Worm (Caenorhabditis elegans) whole organism, young adult: ENCODE results near the gene his-6.

Source experiments
- F10E7.11 ChIP-seq: sonication (generic microtip); optimal IDR thresholded peaks from 2 replicates; lab custom pipeline; 2017; ENCODE audit warnings: mild to moderate bottlenecking, missing genetic modification characterization, moderate library complexity, missing compliant biosample characterization
- F49E8.2 ChIP-seq: sonication (generic microtip); optimal IDR thresholded peaks from 3 replicates; lab custom pipeline; 2017; ENCODE audit warnings: missing genetic modification characterization, mild to moderate bottlenecking, missing compliant biosample characterization, antibody characterized with exemption, moderate library complexity; ENCODE audit not compliant: insufficient read depth
- F52B5.7 ChIP-seq: sonication (generic microtip); optimal IDR thresholded peaks from 2 replicates; lab custom pipeline; 2016; ENCODE audit warnings: mild to moderate bottlenecking, missing genetic modification characterization, missing compliant biosample characterization
- F57C9.4 ChIP-seq: sonication (generic microtip); optimal IDR thresholded peaks from 2 replicates; lab custom pipeline; 2017; ENCODE audit warnings: mild to moderate bottlenecking, missing genetic modification characterization, missing compliant biosample characterization
- K11D2.4 ChIP-seq: fragments of 200-800 bp; sonication (Bioruptor generic); IDR thresholded peaks from 2 replicates; pipeline ENCODE4 v1.3.6; 2022; ENCODE audit warnings: missing genetic modification reagents, missing genetic modification characterization, missing compliant biosample characterization
- K12H6.12 ChIP-seq: fragments of 200-800 bp; sonication (Bioruptor generic); optimal IDR thresholded peaks from 2 replicates; lab custom pipeline; 2018; ENCODE audit warnings: mild to moderate bottlenecking, missing genetic modification characterization, missing compliant biosample characterization
- T07F8.4 ChIP-seq: sonication (generic microtip); optimal IDR thresholded peaks from 2 replicates; lab custom pipeline; 2016; ENCODE audit warnings: mild to moderate bottlenecking, missing genetic modification characterization, moderate library complexity, missing compliant biosample characterization
- ZK185.1 ChIP-seq: sonication (generic microtip); optimal IDR thresholded peaks from 2 replicates; lab custom pipeline; 2016; ENCODE audit warnings: mild to moderate bottlenecking, missing genetic modification characterization, missing compliant biosample characterization; ENCODE audit not compliant: poor library complexity, severe bottlenecking
- ama-1 ChIP-seq, 3 experiments: fragments of 150-350 bp in 1 of 3; sonication (generic microtip) in 2 of 3; optimal IDR thresholded peaks; 2 replicates each; lab custom pipeline; 2014 to 2018; ENCODE audit warnings: missing biosample characterization in 2 of 3, missing genetic modification characterization in 2 of 3, missing genetic modification reagents in 2 of 3
- atf-7 ChIP-seq: sonication (generic microtip); optimal IDR thresholded peaks from 2 replicates; lab custom pipeline; 2017; ENCODE audit warnings: mild to moderate bottlenecking, missing genetic modification characterization, missing compliant biosample characterization
- cebp-1 ChIP-seq, 2 experiments: fragments of 200-800 bp in 1 of 2; sonication (Bioruptor generic) in 1 of 2; sonication (generic microtip) in 1 of 2; IDR thresholded peaks in 1 of 2; optimal IDR thresholded peaks in 1 of 2; 2 replicates each; pipeline versions ENCODE4 v1.3.6 to Lab custom; 2017 to 2022; ENCODE audit warnings: missing compliant biosample characterization in 2 of 2, missing genetic modification characterization in 2 of 2, mild to moderate bottlenecking in 1 of 2, missing genetic modification reagents in 1 of 2, moderate library complexity in 1 of 2
- ceh-58 ChIP-seq: fragments of 200-800 bp; sonication (Bioruptor generic); IDR thresholded peaks from 2 replicates; pipeline ENCODE4 v1.3.6; 2022; ENCODE audit warnings: missing genetic modification characterization, missing compliant biosample characterization
- die-1 ChIP-seq: sonication (generic microtip); optimal IDR thresholded peaks from 2 replicates; lab custom pipeline; 2016; ENCODE audit warnings: missing genotype, mild to moderate bottlenecking, missing genetic modification characterization, missing compliant biosample characterization
- dox-1 ChIP-seq: fragments of 200-800 bp; sonication (Bioruptor generic); IDR thresholded peaks from 2 replicates; pipeline ENCODE4 v1.3.6; 2022; ENCODE audit warnings: missing genetic modification reagents, missing genetic modification characterization, missing compliant biosample characterization
- dpff-1 ChIP-seq: sonication (generic microtip); optimal IDR thresholded peaks from 2 replicates; lab custom pipeline; 2017; ENCODE audit warnings: mild to moderate bottlenecking, missing genetic modification characterization, missing compliant biosample characterization
- ekl-4 ChIP-seq: fragments of 200-800 bp; sonication (Bioruptor generic); IDR thresholded peaks from 2 replicates; pipeline ENCODE4 v1.3.6; 2022; ENCODE audit warnings: missing genetic modification reagents, missing genetic modification characterization, missing compliant biosample characterization
- ets-4 ChIP-seq: fragments of 200-800 bp; sonication (Bioruptor generic); optimal IDR thresholded peaks from 2 replicates; lab custom pipeline; 2018; ENCODE audit warnings: mild to moderate bottlenecking, missing genetic modification characterization, missing compliant biosample characterization
- gei-17 ChIP-seq: fragments of 200-800 bp; sonication (Bioruptor generic); optimal IDR thresholded peaks from 2 replicates; lab custom pipeline; 2018; ENCODE audit warnings: mild to moderate bottlenecking, missing genetic modification characterization, missing compliant biosample characterization
- hlh-12 ChIP-seq: sonication (generic microtip); optimal IDR thresholded peaks from 2 replicates; lab custom pipeline; 2016; ENCODE audit warnings: missing genetic modification characterization, missing compliant biosample characterization
- hmg-1.2 ChIP-seq: fragments of 200-800 bp; sonication (Bioruptor generic); IDR thresholded peaks from 2 replicates; pipeline ENCODE4 v1.3.6; 2022; ENCODE audit warnings: missing genetic modification reagents, missing genetic modification characterization, missing compliant biosample characterization
- hrde-1 ChIP-seq: sonication (generic microtip); optimal IDR thresholded peaks from 2 replicates; lab custom pipeline; 2016; ENCODE audit warnings: missing genetic modification characterization, mild to moderate bottlenecking, missing compliant biosample characterization, moderate library complexity, missing genotype, missing genetic modification reagents, borderline replicate concordance
- hsf-1 ChIP-seq: fragments of 200-800 bp; sonication (Bioruptor generic); IDR thresholded peaks from 2 replicates; pipeline ENCODE4 v1.3.6; 2022; ENCODE audit warnings: missing genetic modification reagents, missing genetic modification characterization, missing compliant biosample characterization
- let-526 ChIP-seq: fragments of 200-800 bp; sonication (Bioruptor generic); IDR thresholded peaks from 2 replicates; pipeline ENCODE4 v1.3.6; 2022; ENCODE audit warnings: missing genetic modification reagents, missing genetic modification characterization, missing compliant biosample characterization
- lin-26 ChIP-seq: fragments of 200-800 bp; sonication (Bioruptor generic); IDR thresholded peaks from 2 replicates; pipeline ENCODE4 v1.3.6; 2022; ENCODE audit warnings: missing genetic modification reagents, missing genetic modification characterization, missing compliant biosample characterization
- lsl-1 ChIP-seq: fragments of 200-800 bp; sonication (Bioruptor generic); optimal IDR thresholded peaks from 2 replicates; lab custom pipeline; 2018; ENCODE audit warnings: mild to moderate bottlenecking, missing genetic modification characterization, moderate library complexity, missing compliant biosample characterization
- lsy-27 ChIP-seq: sonication (generic microtip); optimal IDR thresholded peaks from 2 replicates; lab custom pipeline; 2017; ENCODE audit warnings: missing genetic modification characterization, mild to moderate bottlenecking, missing compliant biosample characterization, antibody characterized with exemption, missing genotype, borderline replicate concordance; ENCODE audit not compliant: insufficient read depth
- madf-6 ChIP-seq: fragments of 200-800 bp; sonication (Bioruptor generic); IDR thresholded peaks from 2 replicates; pipeline ENCODE4 v1.3.6; 2022; ENCODE audit warnings: missing genetic modification reagents, missing genetic modification characterization, missing compliant biosample characterization
- mcd-1 ChIP-seq: fragments of 200-800 bp; sonication (Bioruptor generic); IDR thresholded peaks from 2 replicates; pipeline ENCODE4 v1.3.6; 2022; ENCODE audit warnings: missing genetic modification reagents, missing genetic modification characterization, missing compliant biosample characterization
- mes-4 ChIP-seq: sonication (generic microtip); optimal IDR thresholded peaks from 2 replicates; lab custom pipeline; 2016; ENCODE audit warnings: missing genotype, missing genetic modification characterization, missing compliant biosample characterization
- mxl-1 ChIP-seq: sonication (generic microtip); optimal IDR thresholded peaks from 2 replicates; lab custom pipeline; 2016; ENCODE audit warnings: missing genetic modification characterization, missing compliant biosample characterization
- nhr-120 ChIP-seq: fragments of 200-800 bp; sonication (Bioruptor generic); IDR thresholded peaks from 2 replicates; pipeline ENCODE4 v1.3.6; 2022; ENCODE audit warnings: missing genetic modification characterization, missing compliant biosample characterization
- nhr-27 ChIP-seq: fragments of 200-800 bp; sonication (Bioruptor generic); optimal IDR thresholded peaks from 2 replicates; lab custom pipeline; 2018; ENCODE audit warnings: mild to moderate bottlenecking, missing genetic modification characterization, moderate library complexity, missing compliant biosample characterization
- nhr-80 ChIP-seq: sonication (generic microtip); optimal IDR thresholded peaks from 2 replicates; lab custom pipeline; 2016; ENCODE audit warnings: missing genetic modification characterization, missing compliant biosample characterization
- pbrm-1 ChIP-seq: fragments of 200-800 bp; sonication (Bioruptor generic); IDR thresholded peaks from 2 replicates; pipeline ENCODE4 v1.3.6; 2022; ENCODE audit warnings: missing genetic modification reagents, missing genetic modification characterization, missing compliant biosample characterization
- repo-1 ChIP-seq: sonication (generic microtip); optimal IDR thresholded peaks from 2 replicates; lab custom pipeline; 2017; ENCODE audit warnings: mild to moderate bottlenecking, missing genetic modification characterization, missing compliant biosample characterization
- snpc-1.1 ChIP-seq: sonication (generic microtip); optimal IDR thresholded peaks from 2 replicates; lab custom pipeline; 2017; ENCODE audit warnings: missing genetic modification characterization, mild to moderate bottlenecking, missing compliant biosample characterization, antibody characterized with exemption, moderate library complexity, missing genotype, missing genetic modification reagents; ENCODE audit not compliant: insufficient read depth
- snpc-3.4 ChIP-seq: sonication (generic microtip); optimal IDR thresholded peaks from 2 replicates; lab custom pipeline; 2017; ENCODE audit warnings: missing genetic modification characterization, mild to moderate bottlenecking, missing compliant biosample characterization, antibody characterized with exemption, moderate library complexity, missing genotype, missing genetic modification reagents
- snpc-4 ChIP-seq, 5 experiments: fragments of 150-350 bp in 1 of 5; sonication (generic microtip) in 4 of 5; optimal IDR thresholded peaks; 2 replicates each; lab custom pipeline; 2014 to 2018; ENCODE audit warnings: missing genetic modification characterization in 5 of 5, missing biosample characterization in 3 of 5, antibody characterized with exemption in 2 of 5, mild to moderate bottlenecking in 2 of 5, missing compliant biosample characterization in 2 of 5, missing genotype in 2 of 5, moderate library complexity in 2 of 5, missing genetic modification reagents in 1 of 5
- sptf-2 ChIP-seq: fragments of 200-800 bp; sonication (Bioruptor generic); optimal IDR thresholded peaks from 2 replicates; lab custom pipeline; 2018; ENCODE audit warnings: mild to moderate bottlenecking, missing genetic modification characterization, missing compliant biosample characterization
- tbp1 ChIP-seq: fragments of 200-800 bp; sonication (Bioruptor generic); optimal IDR thresholded peaks from 2 replicates; lab custom pipeline; 2018; ENCODE audit warnings: mild to moderate bottlenecking, missing genetic modification characterization, missing compliant biosample characterization
- unc-130 ChIP-seq: sonication (generic microtip); optimal IDR thresholded peaks from 2 replicates; lab custom pipeline; 2016; ENCODE audit warnings: missing genetic modification reagents, missing genetic modification characterization, missing compliant biosample characterization
- xnd-1 ChIP-seq: sonication (generic microtip); optimal IDR thresholded peaks from 2 replicates; lab custom pipeline; 2016; ENCODE audit warnings: missing genotype, missing genetic modification reagents, missing genetic modification characterization, missing compliant biosample characterization
- zfh-2 ChIP-seq: fragments of 200-800 bp; sonication (Bioruptor generic); conservative IDR thresholded peaks from 2 replicates; pipeline ENCODE4 v1.3.6; 2022; ENCODE audit warnings: missing genetic modification reagents, missing genetic modification characterization, missing compliant biosample characterization
- ztf-3 ChIP-seq: fragments of 200-800 bp; sonication (Bioruptor generic); optimal IDR thresholded peaks from 2 replicates; lab custom pipeline; 2018; ENCODE audit warnings: mild to moderate bottlenecking, missing genetic modification characterization, missing compliant biosample characterization

The his-6 gene

ce11 chrV:8518822-8519392 is 15.9 kb downstream of the his-6 start, which contains the start of gene F45F2.10:
TSS of gene F45F2.10 (minus strand) at chrV:8518872.
- TF ChIP-seq dox-1 (GFP tag; lab: Robert Waterston, UW) (peak; percentile 41; the same call in 1 of the 2 replicates), tbp1 (peak; percentile 17), F10E7.11 (no peak), F49E8.2 (tag; lab: Kevin White, UChicago) (no peak)

- TF ChIP-seq nhr-27 (tag; lab: Kevin White, UChicago) (no peak), repo-1 (no peak), lsy-27 (tag; lab: Kevin White, UChicago) (no peak), madf-6 (GFP tag; lab: Robert Waterston, UW) (no peak), ets-4 (GFP tag; lab: Kevin White, UChicago) (no peak), hrde-1 (no peak), lsl-1 (GFP tag; lab: Kevin White, UChicago) (peak; percentile 14), hsf-1 (no peak), atf-7 (tag; lab: Kevin White, UChicago) (no peak), ceh-58 (GFP tag; lab: Robert Waterston, UW) (no peak), nhr-120 (no peak), snpc-4 (GFP tag; optimal IDR thresholded peaks at IDR 0.05; lab: Kevin White, UChicago) (peak; percentile 21), snpc-4 (tag; optimal IDR thresholded peaks at IDR 0.05; lab: Kevin White, UChicago) (peak in 1 of 4 experiments; percentile 12), F57C9.4 (tag; lab: Kevin White, UChicago) (no peak), snpc-1.1 (tag; lab: Kevin White, UChicago) (no peak), K12H6.12 (tag; lab: Kevin White, UChicago) (peak; percentile 7), zfh-2 (GFP tag; lab: Robert Waterston, UW) (no peak), unc-130 (GFP tag; lab: Kevin White, UChicago) (no peak), hlh-12 (tag; lab: Kevin White, UChicago) (no peak), dox-1 (GFP tag; lab: Robert Waterston, UW) (peak; percentile 36; the same call in 1 of the 2 replicates), pbrm-1 (GFP tag; lab: Robert Waterston, UW) (no peak), ZK185.1 (tag; lab: Kevin White, UChicago) (no peak), snpc-3.4 (tag; lab: Kevin White, UChicago) (peak; percentile 14), nhr-80 (tag; lab: Kevin White, UChicago) (no peak), ztf-3 (GFP tag; lab: Kevin White, UChicago) (no peak), T07F8.4 (tag; lab: Kevin White, UChicago) (no peak), lin-26 (GFP tag; lab: Robert Waterston, UW) (no peak), sptf-2 (GFP tag; lab: Kevin White, UChicago) (no peak), hmg-1.2 (GFP tag; lab: Robert Waterston, UW) (peak; percentile 35; the same call in 1 of the 2 replicates), K11D2.4 (GFP tag; lab: Robert Waterston, UW) (no peak), xnd-1 (tag; lab: Kevin White, UChicago) (peak; percentile 18), mxl-1 (tag; lab: Kevin White, UChicago) (no peak), ama-1 (optimal IDR thresholded peaks at IDR 0.05; lab: Kevin White, UChicago) (no peak), ama-1 (GFP tag; optimal IDR thresholded peaks at IDR 0.05; lab: Kevin White, UChicago) (no peak), die-1 (no peak), cebp-1 (GFP tag; IDR thresholded peaks at IDR 0.05; lab: Robert Waterston, UW) (no peak), cebp-1 (tag; optimal IDR thresholded peaks at IDR 0.05; lab: Kevin White, UChicago) (no peak), let-526 (GFP tag; lab: Robert Waterston, UW) (no peak), mes-4 (tag; lab: Kevin White, UChicago) (no peak), F52B5.7 (tag; lab: Kevin White, UChicago) (no peak), dpff-1 (tag; lab: Kevin White, UChicago) (peak; percentile 33), ekl-4 (no peak), mcd-1 (GFP tag; lab: Robert Waterston, UW) (no peak), gei-17 (GFP tag; lab: Kevin White, UChicago) (no peak)
Measured at ce11 chrV:8518283-8518682, 16.5 kb downstream of the his-6 start.
